Worm (Caenorhabditis elegans): ENCODE data around the gene C14C6.6.

- TF ChIP-seq aly-2 (tag; optimal IDR thresholded peaks at IDR 0.05) (no peak), mab-5 (tag; optimal IDR thresholded peaks at IDR 0.05) (no peak), ceh-82 (tag; optimal IDR thresholded peaks at IDR 0.05) (no peak), ceh-16 (tag; optimal IDR thresholded peaks at IDR 0.05) (no peak), egl-27 (tag; optimal IDR thresholded peaks at IDR 0.05) (no peak), nhr-25 (tag; optimal IDR thresholded peaks at IDR 0.05) (no peak), nhr-6 (tag; optimal IDR thresholded peaks at IDR 0.05) (no peak), dmd-4 (tag; optimal IDR thresholded peaks at IDR 0.05) (no peak)
Observed at ce11 chrV:541470-541869, 6.4 kb downstream of the C14C6.6 start.
